Fruit fly (Drosophila melanogaster) whole organism, embryonic: ENCODE measurements around the gene Tis11.

Source experiments
- B-H1 ChIP-seq: fragments of 200-800 bp; sonication (Bioruptor generic); IDR thresholded peaks from 3 replicates; pipeline ENCODE4 v1.3.6; 2022; ENCODE audit warnings: missing biosample characterization, missing genetic modification characterization
- B-H2 ChIP-seq: fragments of 200-800 bp; sonication (Bioruptor generic); optimal IDR thresholded peaks from 2 replicates; lab custom pipeline; 2018; ENCODE audit warnings: missing biosample characterization, mild to moderate bottlenecking, missing genetic modification characterization
- CG10147 ChIP-seq: fragments of 200-800 bp; sonication (Bioruptor generic); optimal IDR thresholded peaks from 2 replicates; lab custom pipeline; 2019; ENCODE audit warnings: missing biosample characterization, mild to moderate bottlenecking, missing genetic modification characterization, moderate library complexity
- CG10321 ChIP-seq: fragments of 200-800 bp; sonication (Bioruptor generic); IDR thresholded peaks from 2 replicates; pipeline ENCODE4 v1.3.6; 2022; ENCODE audit warnings: missing biosample characterization, missing genetic modification characterization
- CG13287 ChIP-seq: fragments of 200-800 bp; sonication (Bioruptor generic); IDR thresholded peaks from 2 replicates; pipeline ENCODE4 v1.3.6; 2022; ENCODE audit warnings: missing biosample characterization, missing genetic modification characterization; ENCODE audit not compliant: partially characterized antibody
- CG13424 ChIP-seq: fragments of 200-800 bp; sonication (Bioruptor generic); optimal IDR thresholded peaks from 2 replicates; lab custom pipeline; 2019; ENCODE audit warnings: missing biosample characterization, mild to moderate bottlenecking, missing genetic modification characterization, moderate library complexity
- CG1603 ChIP-seq: fragments of 200-800 bp; sonication (Bioruptor generic); optimal IDR thresholded peaks from 2 replicates; lab custom pipeline; 2019; ENCODE audit warnings: missing biosample characterization, mild to moderate bottlenecking, missing genetic modification characterization, moderate library complexity
- CG16863 ChIP-seq: fragments of 200-800 bp; sonication (Bioruptor generic); optimal IDR thresholded peaks from 3 replicates; lab custom pipeline; 2016; ENCODE audit warnings: missing biosample characterization, missing genetic modification characterization
- CG17568 ChIP-seq: fragments of 200-800 bp; sonication (Bioruptor generic); optimal IDR thresholded peaks from 2 replicates; lab custom pipeline; 2018; ENCODE audit warnings: missing biosample characterization, mild to moderate bottlenecking, missing genetic modification characterization, moderate library complexity
- CG18262 ChIP-seq: fragments of 200-800 bp; optimal IDR thresholded peaks from 3 replicates; lab custom pipeline; 2019; ENCODE audit warnings: missing biosample characterization, mild to moderate bottlenecking, missing genetic modification characterization, moderate library complexity
- CG2889 ChIP-seq: fragments of 200-800 bp; sonication (Bioruptor generic); IDR thresholded peaks from 3 replicates; pipeline ENCODE4 v1.3.6; 2022; ENCODE audit warnings: missing biosample characterization, missing genetic modification characterization
- CG31224 ChIP-seq: fragments of 200-800 bp; sonication (Bioruptor generic); IDR thresholded peaks from 2 replicates; pipeline ENCODE4 v1.3.6; 2022; ENCODE audit warnings: missing biosample characterization, missing genetic modification characterization
- CG31365 ChIP-seq: fragments of 200-800 bp; sonication (Bioruptor generic); optimal IDR thresholded peaks from 2 replicates; lab custom pipeline; 2018; ENCODE audit warnings: missing biosample characterization, mild to moderate bottlenecking, missing genetic modification characterization
- CG33557 ChIP-seq: fragments of 200-800 bp; sonication (Bioruptor generic); optimal IDR thresholded peaks from 2 replicates; lab custom pipeline; 2019; ENCODE audit warnings: missing biosample characterization, mild to moderate bottlenecking, missing genetic modification characterization, moderate library complexity
- CG3995 ChIP-seq: fragments of 200-800 bp; sonication (Bioruptor generic); optimal IDR thresholded peaks from 3 replicates; lab custom pipeline; 2016; ENCODE audit warnings: missing biosample characterization, missing genetic modification characterization
- CG4360 ChIP-seq: fragments of 200-800 bp; sonication (Bioruptor generic); IDR thresholded peaks from 2 replicates; pipeline ENCODE4 v1.3.6; 2022; ENCODE audit warnings: missing biosample characterization, missing genetic modification characterization
- CG4707 ChIP-seq: fragments of 200-800 bp; sonication (Bioruptor generic); optimal IDR thresholded peaks from 2 replicates; lab custom pipeline; 2018; ENCODE audit warnings: missing biosample characterization, mild to moderate bottlenecking, missing genetic modification characterization, moderate library complexity
- CG5180 ChIP-seq: fragments of 200-800 bp; sonication (Bioruptor generic); optimal IDR thresholded peaks from 3 replicates; lab custom pipeline; 2017; ENCODE audit warnings: missing biosample characterization, missing genetic modification characterization, mild to moderate bottlenecking, moderate library complexity, missing genetic modification reagents
- CG8388 ChIP-seq: fragments of 200-800 bp; sonication (Bioruptor generic); optimal IDR thresholded peaks from 2 replicates; lab custom pipeline; 2019; ENCODE audit warnings: missing biosample characterization, mild to moderate bottlenecking, missing genetic modification characterization, moderate library complexity
- CG9609 ChIP-seq: fragments of 200-800 bp; sonication (Bioruptor generic); optimal IDR thresholded peaks from 3 replicates; lab custom pipeline; 2016; ENCODE audit warnings: missing biosample characterization, missing genetic modification characterization
- CTCF ChIP-seq: fragments of 200-800 bp; sonication (Bioruptor generic); optimal IDR thresholded peaks from 2 replicates; lab custom pipeline; 2017; ENCODE audit warnings: missing biosample characterization, mild to moderate bottlenecking, missing genetic modification characterization, moderate library complexity
- Deaf1 ChIP-seq: fragments of 200-800 bp; optimal IDR thresholded peaks from 3 replicates; lab custom pipeline; 2019; ENCODE audit warnings: missing biosample characterization, mild to moderate bottlenecking, missing genetic modification characterization, moderate library complexity
- Dek ChIP-seq: fragments of 200-800 bp; sonication (Bioruptor generic); optimal IDR thresholded peaks from 3 replicates; lab custom pipeline; 2019; ENCODE audit warnings: missing biosample characterization, mild to moderate bottlenecking, missing genetic modification characterization, moderate library complexity
- Ets65A ChIP-seq: fragments of 200-800 bp; sonication (Bioruptor generic); peaks from one replicate; lab custom pipeline; 2016; ENCODE audit warnings: missing biosample characterization, missing genetic modification characterization
- HHEX ChIP-seq: fragments of 200-800 bp; sonication (Bioruptor generic); optimal IDR thresholded peaks from 3 replicates; lab custom pipeline; 2017; ENCODE audit warnings: missing biosample characterization, mild to moderate bottlenecking, missing genetic modification characterization, missing genetic modification reagents
- Hand ChIP-seq: fragments of 200-800 bp; sonication (Bioruptor generic); optimal IDR thresholded peaks from 2 replicates; lab custom pipeline; 2017; ENCODE audit warnings: mild to moderate bottlenecking, missing biosample characterization, missing genetic modification reagents, missing genetic modification characterization
- Hey ChIP-seq: fragments of 200-800 bp; sonication (Bioruptor generic); optimal IDR thresholded peaks from 3 replicates; lab custom pipeline; 2018; ENCODE audit warnings: missing biosample characterization, mild to moderate bottlenecking, missing genetic modification characterization
- Hmx ChIP-seq: fragments of 200-800 bp; sonication (Bioruptor generic); optimal IDR thresholded peaks from 2 replicates; lab custom pipeline; 2016; ENCODE audit warnings: missing biosample characterization, missing genetic modification characterization
- Mad ChIP-seq: fragments of 200-800 bp; sonication (Bioruptor generic); optimal IDR thresholded peaks from 2 replicates; lab custom pipeline; 2016; ENCODE audit warnings: missing biosample characterization, missing genetic modification characterization
- Nf-YC ChIP-seq: fragments of 200-800 bp; optimal IDR thresholded peaks from 3 replicates; lab custom pipeline; 2019; ENCODE audit warnings: missing biosample characterization, mild to moderate bottlenecking, missing genetic modification characterization, moderate library complexity
- Optix ChIP-seq: fragments of 200-800 bp; sonication (Bioruptor generic); IDR thresholded peaks from 3 replicates; pipeline ENCODE4 v1.3.6; 2022; ENCODE audit warnings: missing biosample characterization, missing genetic modification characterization
- Ptx1 ChIP-seq: fragments of 200-800 bp; sonication (Bioruptor generic); IDR thresholded peaks from 2 replicates; pipeline ENCODE4 v1.3.6; 2022; ENCODE audit warnings: missing biosample characterization, missing genetic modification characterization
- Usf ChIP-seq: fragments of 200-800 bp; sonication (Bioruptor generic); optimal IDR thresholded peaks from 2 replicates; lab custom pipeline; 2017; ENCODE audit warnings: missing genotype, missing biosample characterization, missing genetic modification characterization
- YL-1 ChIP-seq: fragments of 200-800 bp; sonication (Bioruptor generic); optimal IDR thresholded peaks from 3 replicates; lab custom pipeline; 2017; ENCODE audit warnings: missing biosample characterization, mild to moderate bottlenecking, missing genetic modification characterization
- aop ChIP-seq: fragments of 200-800 bp; sonication (Bioruptor generic); IDR thresholded peaks from 2 replicates; pipeline ENCODE4 v1.3.6; 2022; ENCODE audit warnings: missing biosample characterization, missing genetic modification characterization
- bigmax ChIP-seq: fragments of 200-800 bp; sonication (Bioruptor generic); optimal IDR thresholded peaks from 2 replicates; lab custom pipeline; 2018; ENCODE audit warnings: missing biosample characterization, mild to moderate bottlenecking, missing genetic modification characterization
- bowl ChIP-seq: fragments of 200-800 bp; sonication (Bioruptor generic); IDR thresholded peaks from 2 replicates; pipeline ENCODE4 v1.3.6; 2022; ENCODE audit warnings: missing biosample characterization, missing genetic modification characterization
- cad ChIP-seq: fragments of >200 bp; optimal IDR thresholded peaks from 2 replicates; lab custom pipeline; 2017; ENCODE audit warnings: missing biosample characterization, missing genetic modification characterization
- cg ChIP-seq: fragments of 200-800 bp; sonication (Bioruptor generic); optimal IDR thresholded peaks from 3 replicates; lab custom pipeline; 2019; ENCODE audit warnings: missing biosample characterization, mild to moderate bottlenecking, missing genetic modification characterization, moderate library complexity
- fd64A ChIP-seq: fragments of 200-800 bp; sonication (Bioruptor generic); optimal IDR thresholded peaks from 3 replicates; lab custom pipeline; 2018; ENCODE audit warnings: missing biosample characterization, mild to moderate bottlenecking, missing genetic modification characterization
- fu2 ChIP-seq: fragments of 200-800 bp; sonication (Bioruptor generic); optimal IDR thresholded peaks from 2 replicates; lab custom pipeline; 2016; ENCODE audit warnings: missing biosample characterization, missing genetic modification characterization
- gfzf ChIP-seq: fragments of 200-800 bp; sonication (Bioruptor generic); optimal IDR thresholded peaks from 2 replicates; lab custom pipeline; 2016; ENCODE audit warnings: missing biosample characterization, mild to moderate bottlenecking, missing genetic modification characterization, moderate library complexity
- gro ChIP-seq: fragments of 200-800 bp; sonication (Bioruptor generic); optimal IDR thresholded peaks from 2 replicates; lab custom pipeline; 2016; ENCODE audit warnings: missing biosample characterization, missing genetic modification characterization
- ind ChIP-seq: fragments of 200-800 bp; sonication (Bioruptor generic); optimal IDR thresholded peaks from 3 replicates; lab custom pipeline; 2016; ENCODE audit warnings: missing biosample characterization, missing genetic modification characterization
- otp ChIP-seq: fragments of 200-800 bp; sonication (Bioruptor generic); IDR thresholded peaks from 3 replicates; pipeline ENCODE4, ENCODE4 v1.3.6; 2022; ENCODE audit warnings: missing biosample characterization, missing genetic modification characterization
- rib ChIP-seq: fragments of 200-800 bp; sonication (Bioruptor generic); IDR thresholded peaks from 2 replicates; pipeline ENCODE4 v1.3.6; 2022; ENCODE audit warnings: missing biosample characterization, missing genetic modification characterization
- seq ChIP-seq: fragments of 200-800 bp; sonication (Bioruptor generic); IDR thresholded peaks from 2 replicates; pipeline ENCODE4 v1.3.6; 2022; ENCODE audit warnings: missing biosample characterization, missing genetic modification characterization
- slp2 ChIP-seq: fragments of 200-800 bp; sonication (Bioruptor generic); optimal IDR thresholded peaks from 2 replicates; lab custom pipeline; 2016; ENCODE audit warnings: missing biosample characterization, missing genetic modification characterization
- so ChIP-seq: fragments of 200-800 bp; sonication (Bioruptor generic); IDR thresholded peaks from 3 replicates; pipeline ENCODE4 v1.3.6; 2022; ENCODE audit warnings: missing biosample characterization, missing genetic modification characterization
- ssp ChIP-seq: fragments of 200-800 bp; sonication (Bioruptor generic); IDR thresholded peaks from 2 replicates; pipeline ENCODE4 v1.3.6; 2022; ENCODE audit warnings: missing biosample characterization, missing genetic modification characterization
- stwl ChIP-seq: fragments of 200-800 bp; sonication (Bioruptor generic); optimal IDR thresholded peaks from 3 replicates; lab custom pipeline; 2018; ENCODE audit warnings: missing biosample characterization, mild to moderate bottlenecking, missing genetic modification characterization, moderate library complexity
- tap ChIP-seq: fragments of 200-800 bp; optimal IDR thresholded peaks from 3 replicates; lab custom pipeline; 2019; ENCODE audit warnings: missing biosample characterization, mild to moderate bottlenecking, missing genetic modification characterization, moderate library complexity

Gene Tis11

DNA sequence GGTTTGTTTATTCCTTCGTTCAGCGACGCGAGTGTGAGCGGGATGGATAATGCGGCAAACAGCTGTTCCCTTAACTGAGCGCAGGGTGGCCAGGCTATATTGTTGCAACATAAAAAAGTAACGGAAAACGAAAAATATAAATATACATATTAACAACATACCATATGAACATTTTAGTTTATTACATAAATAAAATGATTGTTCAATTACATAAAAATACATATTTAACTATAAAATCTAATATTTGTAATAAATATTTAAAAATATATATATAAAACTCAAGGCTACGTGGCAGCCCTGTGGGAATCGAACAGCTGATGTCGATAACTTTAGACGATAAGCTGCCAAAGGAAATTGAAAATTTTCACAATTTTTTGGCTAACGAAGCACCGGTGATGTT lies 29.7 kb upstream of the Tis11 start, which contains the start of the genes Aven and CG2540 (continued):
- 0 out of 2 replicates have a peak, but pooled peaks have one; percentile 63 for TF ChIP-seq rib (GFP tag; lab: Robert Waterston, UW)
- TF ChIP-seq fd64A (GFP tag; lab: Kevin White, UChicago): no peak
- TF ChIP-seq tap (tag; lab: Kevin White, UChicago): peak; percentile 81
- no peak for TF ChIP-seq gfzf (GFP tag; lab: Kevin White, UChicago)
- TF ChIP-seq CG3995: no peak
- TF ChIP-seq gro: no peak
- TF ChIP-seq CG18262 (tag; lab: Kevin White, UChicago): peak; percentile 88
- TF ChIP-seq CG5180 (GFP tag; lab: Kevin White, UChicago): peak; percentile 62
- no peak for TF ChIP-seq aop (GFP tag; lab: Robert Waterston, UW)
- TF ChIP-seq so (GFP tag; lab: Robert Waterston, UW): peak; percentile 42; the same call in 1 of the 3 replicates
- TF ChIP-seq seq (GFP tag; lab: Robert Waterston, UW): peak; percentile 47
- no peak for TF ChIP-seq CG31365 (tag; lab: Kevin White, UChicago)
- TF ChIP-seq slp2 (GFP tag; lab: Kevin White, UChicago): no peak
- TF ChIP-seq Hmx: no peak
- TF ChIP-seq cad (GFP tag; lab: Kevin White, UChicago): no peak
- TF ChIP-seq CG10321 (GFP tag; lab: Robert Waterston, UW): 0 out of 2 replicates have a peak, but pooled peaks have one; percentile 39
- peak; percentile 78 for TF ChIP-seq Dek (tag; lab: Kevin White, UChicago)
- peak; percentile 61 for TF ChIP-seq YL-1
- peak; percentile 37 for TF ChIP-seq Usf (GFP tag; lab: Kevin White, UChicago)
- TF ChIP-seq otp (GFP tag; lab: Robert Waterston, UW): no peak
- no peak for TF ChIP-seq B-H1
- TF ChIP-seq Ets65A (GFP tag; lab: Kevin White, UChicago): no peak
- TF ChIP-seq Nf-YC (tag; lab: Kevin White, UChicago): peak; percentile 86
- no peak for TF ChIP-seq bowl (GFP tag; lab: Robert Waterston, UW)
- TF ChIP-seq CG1603 (tag; lab: Kevin White, UChicago): peak; percentile 0
- TF ChIP-seq CG4707 (GFP tag; lab: Kevin White, UChicago): peak; percentile 33
- TF ChIP-seq Hey (tag; lab: Kevin White, UChicago): peak; percentile 1
- peak; percentile 67 for TF ChIP-seq stwl (tag; lab: Kevin White, UChicago)
- TF ChIP-seq CG4360 (GFP tag; lab: Robert Waterston, UW): no peak
- no peak for TF ChIP-seq CG2889 (GFP tag; lab: Robert Waterston, UW)
- peak; percentile 83 for TF ChIP-seq HHEX (GFP tag; lab: Kevin White, UChicago)
- TF ChIP-seq CG31224 (GFP tag; lab: Robert Waterston, UW): no peak
- peak; percentile 42 for TF ChIP-seq CG13287 (GFP tag; lab: Robert Waterston, UW)
- TF ChIP-seq CG33557 (GFP tag; lab: Kevin White, UChicago): peak; percentile 87
- TF ChIP-seq bigmax (GFP tag; lab: Kevin White, UChicago): no peak
- peak; percentile 72 for TF ChIP-seq Deaf1
- no peak for TF ChIP-seq CG9609 (GFP tag; lab: Kevin White, UChicago)
- TF ChIP-seq fu2 (GFP tag; lab: Kevin White, UChicago): no peak
- peak; percentile 80 for TF ChIP-seq CG8388
- TF ChIP-seq ind (GFP tag; lab: Kevin White, UChicago): peak; percentile 59
- TF ChIP-seq Mad (GFP tag; lab: Kevin White, UChicago): no peak
- no peak for TF ChIP-seq cg (GFP tag; lab: Kevin White, UChicago)
- peak; percentile 45; the same call in 1 of the 2 replicates for TF ChIP-seq ssp (GFP tag; lab: Robert Waterston, UW)
- TF ChIP-seq Hand (GFP tag; lab: Kevin White, UChicago): peak; percentile 80
- peak; percentile 47; the same call in 1 of the 3 replicates for TF ChIP-seq Optix
- peak; percentile 7 for TF ChIP-seq CTCF (GFP tag; lab: Kevin White, UChicago)
- TF ChIP-seq B-H2 (GFP tag; lab: Kevin White, UChicago): peak; percentile 93
- TF ChIP-seq CG13424: peak; percentile 94
- TF ChIP-seq Ptx1 (GFP tag; lab: Robert Waterston, UW): peak; percentile 78
- TF ChIP-seq CG16863 (GFP tag; lab: Kevin White, UChicago): no peak
- peak; percentile 87 for TF ChIP-seq CG10147 (GFP tag; lab: Kevin White, UChicago)
- TF ChIP-seq CG17568: peak; percentile 49
